Worm (Caenorhabditis elegans) whole organism, L1 larva: ENCODE measurements around the gene F28C10.3.
A peak's percentile ranks its signal among the peaks of the same experiment; 100 is the strongest.

Source experiments
- C04F5.9 ChIP-seq: sonication (generic microtip); optimal IDR thresholded peaks from 2 replicates; lab custom pipeline; 2016; ENCODE audit warnings: missing genetic modification characterization, missing compliant biosample characterization
- C16A3.4 ChIP-seq: fragments of 150-350 bp; optimal IDR thresholded peaks from 2 replicates; lab custom pipeline; 2014; ENCODE audit warnings: missing biosample characterization, missing genetic modification characterization
- C34B4.2 ChIP-seq: sonication (generic microtip); optimal IDR thresholded peaks from 2 replicates; lab custom pipeline; 2017; ENCODE audit warnings: mild to moderate bottlenecking, missing genetic modification characterization, missing compliant biosample characterization
- Y116A8C.19 ChIP-seq: sonication (generic microtip); optimal IDR thresholded peaks from 2 replicates; lab custom pipeline; 2016; ENCODE audit warnings: missing compliant biosample characterization, missing genetic modification characterization, borderline replicate concordance
- alr-1 ChIP-seq: fragments of 200-800 bp; sonication (Bioruptor generic); optimal IDR thresholded peaks from 2 replicates; lab custom pipeline; 2018; ENCODE audit warnings: borderline replicate concordance, mild to moderate bottlenecking, missing genetic modification characterization, missing compliant biosample characterization
- aly-2 ChIP-seq: fragments of 150-350 bp; optimal IDR thresholded peaks from 2 replicates; lab custom pipeline; 2014; ENCODE audit warnings: missing biosample characterization, missing genetic modification characterization
- ama-1 ChIP-seq: fragments of 150-350 bp; optimal IDR thresholded peaks from 2 replicates; lab custom pipeline; 2014
- blmp-1 ChIP-seq: fragments of 150-350 bp; optimal IDR thresholded peaks from 2 replicates; lab custom pipeline; 2014; ENCODE audit warnings: missing biosample characterization, missing genetic modification characterization
- ceh-8 ChIP-seq: fragments of 200-800 bp; sonication (Bioruptor generic); optimal IDR thresholded peaks from 2 replicates; lab custom pipeline; 2018; ENCODE audit warnings: mild to moderate bottlenecking, missing genetic modification characterization, moderate library complexity, missing compliant biosample characterization
- ceh-82 ChIP-seq, 3 experiments: fragments of 150-350 bp in 1 of 3; sonication (generic microtip) in 2 of 3; optimal IDR thresholded peaks; 2 replicates each; lab custom pipeline; 2014 to 2017; ENCODE audit warnings: missing biosample characterization in 3 of 3, missing genetic modification characterization in 3 of 3
- ceh-88 ChIP-seq: fragments of 200-800 bp; sonication (Bioruptor generic); IDR thresholded peaks from 2 replicates; pipeline ENCODE4 v1.3.6; 2022; ENCODE audit warnings: missing genetic modification characterization, missing compliant biosample characterization
- dpl-1 ChIP-seq, 3 experiments: fragments of 150-350 bp in 2 of 3; sonication (generic microtip) in 1 of 3; optimal IDR thresholded peaks; 2 replicates each; lab custom pipeline; 2014 to 2017; ENCODE audit warnings: missing biosample characterization in 3 of 3, missing genetic modification characterization in 3 of 3, missing genetic modification reagents in 3 of 3
- efl-1 ChIP-seq, 4 experiments: fragments of 150-350 bp; optimal IDR thresholded peaks in 3 of 4; peaks in 1 of 4; 1 replicate in 1 of 4; 2 replicates in 3 of 4; lab custom pipeline; 2014; ENCODE audit warnings: missing biosample characterization in 2 of 4, missing genetic modification characterization in 2 of 4, missing genetic modification reagents in 2 of 4
- efl-3 ChIP-seq: fragments of 200-800 bp; sonication (Bioruptor generic); optimal IDR thresholded peaks from 2 replicates; lab custom pipeline; 2018; ENCODE audit warnings: mild to moderate bottlenecking, missing genetic modification characterization, missing compliant biosample characterization
- egl-27 ChIP-seq, 2 experiments: fragments of 150-350 bp in 1 of 2; sonication (generic microtip); optimal IDR thresholded peaks; 3 replicates each; lab custom pipeline; 2017 to 2018; ENCODE audit warnings: missing biosample characterization in 2 of 2, missing genetic modification characterization in 2 of 2, missing genetic modification reagents in 2 of 2
- elt-2 ChIP-seq: sonication (generic microtip); optimal IDR thresholded peaks from 2 replicates; lab custom pipeline; 2016; ENCODE audit warnings: missing genetic modification characterization, mild to moderate bottlenecking, inconsistent platforms, missing compliant biosample characterization, missing genetic modification reagents
- elt-3 ChIP-seq, 6 experiments: fragments of 150-350 bp in 1 of 6; sonication (generic microtip); optimal IDR thresholded peaks; 2 replicates each; lab custom pipeline; 2017 to 2018; ENCODE audit warnings: missing biosample characterization in 6 of 6, missing genetic modification characterization in 6 of 6, inconsistent platforms in 1 of 6
- ets-5 ChIP-seq: fragments of 200-800 bp; sonication (Bioruptor generic); IDR thresholded peaks from 2 replicates; pipeline ENCODE4 v1.3.6; 2022; ENCODE audit warnings: missing genetic modification characterization, missing compliant biosample characterization
- fkh-8 ChIP-seq: sonication (generic microtip); optimal IDR thresholded peaks from 2 replicates; lab custom pipeline; 2016; ENCODE audit warnings: mild to moderate bottlenecking, missing genetic modification characterization, missing compliant biosample characterization
- fos-1 ChIP-seq: fragments of 150-350 bp; optimal IDR thresholded peaks from 2 replicates; lab custom pipeline; 2014; ENCODE audit warnings: missing biosample characterization, missing genetic modification characterization
- grh-1 ChIP-seq: fragments of 200-800 bp; sonication (Bioruptor generic); IDR thresholded peaks from 2 replicates; pipeline ENCODE4 v1.3.6; 2022; ENCODE audit warnings: missing genetic modification reagents, missing genetic modification characterization, missing compliant biosample characterization
- hlh-17 ChIP-seq: fragments of 200-800 bp; sonication (Bioruptor generic); optimal IDR thresholded peaks from 2 replicates; lab custom pipeline; 2018; ENCODE audit warnings: missing genetic modification characterization, mild to moderate bottlenecking, missing compliant biosample characterization, moderate library complexity, borderline replicate concordance
- hlh-4 ChIP-seq: sonication (generic microtip); optimal IDR thresholded peaks from 2 replicates; lab custom pipeline; 2016; ENCODE audit warnings: mild to moderate bottlenecking, missing genetic modification characterization, missing compliant biosample characterization
- hpl-2 ChIP-seq: fragments of 150-350 bp; optimal IDR thresholded peaks from 2 replicates; lab custom pipeline; 2014; ENCODE audit warnings: missing biosample characterization, missing genetic modification reagents, missing genetic modification characterization
- irx-1 ChIP-seq: sonication (generic microtip); optimal IDR thresholded peaks from 2 replicates; lab custom pipeline; 2016; ENCODE audit warnings: missing genetic modification characterization, missing compliant biosample characterization
- isw-1 ChIP-seq: fragments of 200-800 bp; sonication (Bioruptor generic); IDR thresholded peaks from 2 replicates; pipeline ENCODE4 v1.3.6; 2022; ENCODE audit warnings: missing genetic modification characterization, missing compliant biosample characterization
- lin-15B ChIP-seq: fragments of 150-350 bp; sonication (generic microtip); optimal IDR thresholded peaks from 3 replicates; lab custom pipeline; 2014; ENCODE audit warnings: missing biosample characterization, missing genetic modification characterization
- lin-35 ChIP-seq, 2 experiments: fragments of 150-350 bp; optimal IDR thresholded peaks; 2 replicates each; lab custom pipeline; 2014; ENCODE audit warnings: missing biosample characterization in 2 of 2, missing genetic modification characterization in 2 of 2, missing genetic modification reagents in 2 of 2
- lir-3 ChIP-seq: sonication (generic microtip); optimal IDR thresholded peaks from 2 replicates; lab custom pipeline; 2016; ENCODE audit warnings: mild to moderate bottlenecking, missing genetic modification characterization, moderate library complexity, missing compliant biosample characterization; ENCODE audit not compliant: poor library complexity
- lsy-2 ChIP-seq, 2 experiments: fragments of 150-350 bp; optimal IDR thresholded peaks; 2 replicates each; lab custom pipeline; 2014; ENCODE audit warnings: missing biosample characterization in 2 of 2, missing genetic modification characterization in 2 of 2
- mab-9 ChIP-seq: fragments of 200-800 bp; sonication (Bioruptor generic); IDR thresholded peaks from 2 replicates; pipeline ENCODE4 v1.3.6; 2022; ENCODE audit warnings: missing genetic modification reagents, missing genetic modification characterization, missing compliant biosample characterization
- mef-2 ChIP-seq: fragments of 150-350 bp; optimal IDR thresholded peaks from 2 replicates; lab custom pipeline; 2014; ENCODE audit warnings: missing biosample characterization, missing genetic modification characterization
- mep-1 ChIP-seq: fragments of 150-350 bp; optimal IDR thresholded peaks from 2 replicates; lab custom pipeline; 2014; ENCODE audit warnings: missing biosample characterization, missing genetic modification characterization
- nhr-11 ChIP-seq: fragments of 150-350 bp; optimal IDR thresholded peaks from 2 replicates; lab custom pipeline; 2014; ENCODE audit warnings: missing biosample characterization, missing genetic modification characterization
- nhr-19 ChIP-seq: fragments of 200-800 bp; sonication (Bioruptor generic); conservative IDR thresholded peaks from 2 replicates; pipeline ENCODE4 v1.3.6; 2022; ENCODE audit warnings: missing genetic modification characterization, missing compliant biosample characterization
- nhr-237 ChIP-seq: fragments of 150-350 bp; optimal IDR thresholded peaks from 2 replicates; lab custom pipeline; 2014; ENCODE audit warnings: missing biosample characterization, missing genetic modification characterization
- nhr-47 ChIP-seq: sonication (generic microtip); optimal IDR thresholded peaks from 2 replicates; lab custom pipeline; 2016; ENCODE audit warnings: mild to moderate bottlenecking, missing genetic modification characterization, moderate library complexity, missing compliant biosample characterization
- nhr-71 ChIP-seq: sonication (generic microtip); optimal IDR thresholded peaks from 2 replicates; lab custom pipeline; 2016; ENCODE audit warnings: mild to moderate bottlenecking, missing genetic modification characterization, moderate library complexity, missing compliant biosample characterization
- nhr-76 ChIP-seq: sonication (generic microtip); optimal IDR thresholded peaks from 2 replicates; lab custom pipeline; 2017; ENCODE audit warnings: missing biosample characterization, missing genetic modification characterization
- nhr-90 ChIP-seq: sonication (generic microtip); optimal IDR thresholded peaks from 2 replicates; lab custom pipeline; 2016; ENCODE audit warnings: mild to moderate bottlenecking, missing genetic modification characterization, missing compliant biosample characterization; ENCODE audit not compliant: poor library complexity
- pqm-1 ChIP-seq: sonication (generic microtip); optimal IDR thresholded peaks from 3 replicates; lab custom pipeline; 2017; ENCODE audit warnings: missing biosample characterization, missing genetic modification characterization
- rnt-1 ChIP-seq: sonication (generic microtip); optimal IDR thresholded peaks from 2 replicates; lab custom pipeline; 2016; ENCODE audit warnings: mild to moderate bottlenecking, missing genetic modification characterization, moderate library complexity, missing compliant biosample characterization
- skn-1 ChIP-seq: fragments of 150-350 bp; optimal IDR thresholded peaks from 2 replicates; lab custom pipeline; 2014; ENCODE audit warnings: missing biosample characterization, missing genetic modification characterization
- snpc-4 ChIP-seq: fragments of 150-350 bp; optimal IDR thresholded peaks from 2 replicates; lab custom pipeline; 2014; ENCODE audit warnings: missing biosample characterization, missing genetic modification characterization
- snu-23 ChIP-seq: sonication (generic microtip); optimal IDR thresholded peaks from 2 replicates; lab custom pipeline; 2016; ENCODE audit warnings: missing genetic modification characterization, missing compliant biosample characterization
- sox-4 ChIP-seq: sonication (generic microtip); optimal IDR thresholded peaks from 2 replicates; lab custom pipeline; 2016; ENCODE audit warnings: missing genetic modification characterization, missing compliant biosample characterization
- swsn-7 ChIP-seq: sonication (generic microtip); optimal IDR thresholded peaks from 2 replicates; lab custom pipeline; 2016; ENCODE audit warnings: missing genetic modification characterization, missing compliant biosample characterization
- tlp-1 ChIP-seq: fragments of 150-350 bp; optimal IDR thresholded peaks from 2 replicates; lab custom pipeline; 2014; ENCODE audit warnings: missing biosample characterization, missing genetic modification characterization
- unc-130 ChIP-seq: fragments of 150-350 bp; optimal IDR thresholded peaks from 2 replicates; lab custom pipeline; 2017; ENCODE audit warnings: missing biosample characterization, missing genetic modification characterization, inconsistent platforms
- unc-30 ChIP-seq: sonication (generic microtip); optimal IDR thresholded peaks from 2 replicates; lab custom pipeline; 2017; ENCODE audit warnings: missing biosample characterization, missing genetic modification characterization
- xbp-1 ChIP-seq: sonication (generic microtip); optimal IDR thresholded peaks from 2 replicates; lab custom pipeline; 2016; ENCODE audit warnings: missing genetic modification characterization, missing compliant biosample characterization
- zag-1 ChIP-seq: fragments of 150-350 bp; optimal IDR thresholded peaks from 2 replicates; lab custom pipeline; 2014; ENCODE audit warnings: missing biosample characterization, missing genetic modification characterization
- ztf-11 ChIP-seq, 2 experiments: sonication (generic microtip); optimal IDR thresholded peaks; 2 replicates each; lab custom pipeline; 2016 to 2017; ENCODE audit warnings: missing genetic modification characterization in 2 of 2, missing biosample characterization in 1 of 2, missing compliant biosample characterization in 1 of 2

F28C10.3 gene

DNA sequence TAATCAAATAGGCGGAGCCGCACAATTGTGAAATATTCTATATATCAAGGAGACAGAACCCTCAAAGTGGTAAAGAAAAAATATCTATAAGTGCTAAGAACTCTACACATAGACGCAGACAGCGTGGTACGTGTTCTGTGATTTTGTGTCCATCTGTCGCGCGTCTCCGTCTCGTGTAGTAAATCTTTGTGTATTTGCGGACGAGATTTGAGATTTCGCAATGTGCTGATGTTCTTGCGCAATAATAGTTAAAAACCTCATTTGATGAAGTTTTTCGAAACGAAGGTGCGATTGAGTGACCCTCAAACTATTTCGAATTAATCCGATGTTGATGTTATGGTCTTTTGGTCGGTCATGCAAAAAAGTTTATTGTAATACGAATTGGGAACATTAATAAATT is 37.6 kb upstream of the F28C10.3 start:
- TF ChIP-seq swsn-7 (peak; percentile 52), lin-35 (GFP tag; optimal IDR thresholded peaks at IDR 0.05; lab: Kevin White, UChicago) (peak; percentile 22 to 23), nhr-71 (peak; percentile 82), elt-2 (tag; lab: Kevin White, UChicago) (no peak), unc-30 (tag; lab: Kevin White, UChicago) (no peak), pqm-1 (no peak), egl-27 (tag; optimal IDR thresholded peaks at IDR 0.05; lab: Kevin White, UChicago) (peak; percentile 7 to 54), lin-15B (tag; lab: Kevin White, UChicago) (no peak), dpl-1 (GFP tag; optimal IDR thresholded peaks at IDR 0.05; lab: Kevin White, UChicago) (peak; percentile 8 to 38 (median 27)), C34B4.2 (tag; lab: Kevin White, UChicago) (no peak), sox-4 (tag; lab: Kevin White, UChicago) (no peak), nhr-19 (GFP tag; lab: Robert Waterston, UW) (peak; percentile 17; the same call in 1 of the 2 replicates), xbp-1 (tag; lab: Kevin White, UChicago) (peak; percentile 22), snu-23 (GFP tag; lab: Kevin White, UChicago) (peak; percentile 64), irx-1 (tag; lab: Kevin White, UChicago) (peak; percentile 43), fkh-8 (tag; lab: Kevin White, UChicago) (peak; percentile 82), hpl-2 (no peak), zag-1 (tag; lab: Kevin White, UChicago) (no peak), rnt-1 (tag; lab: Kevin White, UChicago) (peak; percentile 63), lir-3 (tag; lab: Kevin White, UChicago) (no peak), efl-3 (no peak), tlp-1 (tag; lab: Kevin White, UChicago) (no peak), ceh-8 (GFP tag; lab: Kevin White, UChicago) (no peak), C04F5.9 (tag; lab: Kevin White, UChicago) (no peak), elt-3 (tag; optimal IDR thresholded peaks at IDR 0.05; lab: Kevin White, UChicago) (peak in 3 of 6 experiments; percentile 35 to 56 (median 50)), unc-130 (tag; lab: Kevin White, UChicago) (no peak), aly-2 (tag; lab: Kevin White, UChicago) (no peak), hlh-4 (no peak), ztf-11 (tag; optimal IDR thresholded peaks at IDR 0.05; lab: Kevin White, UChicago) (no peak), efl-1 (optimal IDR thresholded peaks at IDR 0.05; lab: Kevin White, UChicago) (peak; percentile 22 to 63), efl-1 (GFP tag; optimal IDR thresholded peaks at IDR 0.05 in 1 of 2; lab: Kevin White, UChicago) (peak in 1 of 2 experiments; percentile 29), Y116A8C.19 (no peak), nhr-47 (peak; percentile 69), ceh-88 (GFP tag; lab: Robert Waterston, UW) (no peak), mef-2 (no peak), hlh-17 (no peak), fos-1 (tag; lab: Kevin White, UChicago) (peak; percentile 40), nhr-11 (tag; lab: Kevin White, UChicago) (no peak), snpc-4 (peak; percentile 29), nhr-76 (tag; lab: Kevin White, UChicago) (no peak), skn-1 (peak; percentile 99), nhr-237 (peak; percentile 86), mab-9 (GFP tag; lab: Robert Waterston, UW) (no peak), alr-1 (tag; lab: Kevin White, UChicago) (no peak), lsy-2 (tag; optimal IDR thresholded peaks at IDR 0.05; lab: Kevin White, UChicago) (peak in 1 of 2 experiments; percentile 71), ceh-82 (tag; optimal IDR thresholded peaks at IDR 0.05; lab: Kevin White, UChicago) (peak; percentile 69 to 87 (median 87)), ama-1 (lab: Kevin White, UChicago) (no peak), grh-1 (GFP tag; lab: Robert Waterston, UW) (no peak), isw-1 (peak; percentile 41), mep-1 (tag; lab: Kevin White, UChicago) (peak; percentile 59), blmp-1 (tag; lab: Kevin White, UChicago) (no peak), nhr-90 (tag; lab: Kevin White, UChicago) (peak; percentile 33), C16A3.4 (peak; percentile 11), ets-5 (GFP tag; lab: Robert Waterston, UW) (no peak)
